Worm (Caenorhabditis elegans) whole organism, L4 larva: ENCODE results near the gene VF13D12L.3.

Source experiments
- D1046.2 ChIP-seq: fragments of 200-800 bp; sonication (Bioruptor generic); IDR thresholded peaks from 2 replicates; pipeline ENCODE4 v1.3.6; 2022; ENCODE audit warnings: missing genetic modification characterization, missing compliant biosample characterization
- F37D6.2 ChIP-seq: sonication (generic microtip); optimal IDR thresholded peaks from 2 replicates; lab custom pipeline; 2016; ENCODE audit warnings: mild to moderate bottlenecking, missing genetic modification characterization, missing compliant biosample characterization
- F49E8.2 ChIP-seq: sonication (generic microtip); optimal IDR thresholded peaks from 2 replicates; lab custom pipeline; 2016; ENCODE audit warnings: missing compliant biosample characterization, mild to moderate bottlenecking, missing genetic modification characterization, borderline replicate concordance
- R02D3.7 ChIP-seq: fragments of 150-350 bp; sonication (generic microtip); optimal IDR thresholded peaks from 3 replicates; lab custom pipeline; 2014; ENCODE audit warnings: missing biosample characterization, missing genetic modification characterization
- Y5F2A.4 ChIP-seq: fragments of 200-800 bp; sonication (Bioruptor generic); optimal IDR thresholded peaks from 2 replicates; lab custom pipeline; 2018; ENCODE audit warnings: mild to moderate bottlenecking, missing genetic modification characterization, missing compliant biosample characterization
- aha-1 ChIP-seq: fragments of 150-350 bp; peaks from one replicate; lab custom pipeline; 2014; ENCODE audit warnings: missing biosample characterization, missing genetic modification characterization
- aly-2 ChIP-seq: sonication (generic microtip); optimal IDR thresholded peaks from 2 replicates; lab custom pipeline; 2018; ENCODE audit warnings: missing biosample characterization, missing genetic modification characterization
- ceh-32 ChIP-seq: sonication (generic microtip); optimal IDR thresholded peaks from 2 replicates; lab custom pipeline; 2016; ENCODE audit warnings: mild to moderate bottlenecking, missing genetic modification characterization, missing compliant biosample characterization; ENCODE audit not compliant: poor library complexity
- ceh-82 ChIP-seq: sonication (generic microtip); optimal IDR thresholded peaks from 2 replicates; lab custom pipeline; 2017; ENCODE audit warnings: missing biosample characterization, missing genetic modification characterization
- ces-1 ChIP-seq: fragments of 150-350 bp; sonication (generic microtip); optimal IDR thresholded peaks from 4 replicates; lab custom pipeline; 2014; ENCODE audit warnings: missing biosample characterization, missing genetic modification reagents, missing genetic modification characterization
- cey-2 ChIP-seq: sonication (generic microtip); optimal IDR thresholded peaks from 3 replicates; lab custom pipeline; 2017; ENCODE audit warnings: missing genetic modification characterization, mild to moderate bottlenecking, missing compliant biosample characterization, antibody characterized with exemption, borderline replicate concordance; ENCODE audit not compliant: insufficient read depth
- ctbp-1 ChIP-seq: fragments of 200-800 bp; sonication (Bioruptor generic); IDR thresholded peaks from 2 replicates; pipeline ENCODE4 v1.3.6; 2022; ENCODE audit warnings: missing genetic modification reagents, missing genetic modification characterization, missing compliant biosample characterization
- daf-19 ChIP-seq: fragments of 200-800 bp; sonication (Bioruptor generic); conservative IDR thresholded peaks from 2 replicates; pipeline ENCODE4 v1.3.6; 2022; ENCODE audit warnings: missing genetic modification characterization, missing compliant biosample characterization
- daf-8 ChIP-seq: fragments of 200-800 bp; sonication (Bioruptor generic); IDR thresholded peaks from 2 replicates; pipeline ENCODE4 v1.3.6; 2022; ENCODE audit warnings: missing genetic modification characterization, missing compliant biosample characterization
- dmd-6 ChIP-seq: fragments of 200-800 bp; sonication (Bioruptor generic); IDR thresholded peaks from 2 replicates; pipeline ENCODE4 v1.3.6; 2022; ENCODE audit warnings: missing genetic modification reagents, missing genetic modification characterization, missing compliant biosample characterization
- dpl-1 ChIP-seq: fragments of 150-350 bp; optimal IDR thresholded peaks from 2 replicates; lab custom pipeline; 2014; ENCODE audit warnings: missing biosample characterization, missing genetic modification reagents, missing genetic modification characterization
- duxl-1 ChIP-seq: sonication (generic microtip); optimal IDR thresholded peaks from 2 replicates; lab custom pipeline; 2016; ENCODE audit warnings: mild to moderate bottlenecking, missing genetic modification characterization, moderate library complexity, missing compliant biosample characterization; ENCODE audit not compliant: poor library complexity
- dve-1 ChIP-seq: sonication (generic microtip); optimal IDR thresholded peaks from 2 replicates; lab custom pipeline; 2017; ENCODE audit warnings: antibody characterized with exemption, mild to moderate bottlenecking, missing genetic modification characterization, missing compliant biosample characterization; ENCODE audit not compliant: insufficient read depth
- egl-27 ChIP-seq: sonication (generic microtip); optimal IDR thresholded peaks from 3 replicates; lab custom pipeline; 2017; ENCODE audit warnings: missing biosample characterization, missing genetic modification reagents, missing genetic modification characterization
- egl-43 ChIP-seq: fragments of 200-800 bp; sonication (Bioruptor generic); IDR thresholded peaks from 2 replicates; pipeline ENCODE4 v1.3.6; 2022; ENCODE audit warnings: missing genetic modification reagents, missing genetic modification characterization, missing compliant biosample characterization
- gei-8 ChIP-seq: fragments of 200-800 bp; sonication (Bioruptor generic); optimal IDR thresholded peaks from 2 replicates; lab custom pipeline; 2018; ENCODE audit warnings: mild to moderate bottlenecking, missing genetic modification characterization, missing compliant biosample characterization
- hlh-11 ChIP-seq: fragments of 200-800 bp; sonication (Bioruptor generic); optimal IDR thresholded peaks from 2 replicates; lab custom pipeline; 2018; ENCODE audit warnings: mild to moderate bottlenecking, missing genetic modification characterization, missing compliant biosample characterization
- lim-7 ChIP-seq: fragments of 200-800 bp; sonication (Bioruptor generic); IDR thresholded peaks from 2 replicates; pipeline ENCODE4 v1.3.6; 2022; ENCODE audit warnings: missing genetic modification characterization, missing compliant biosample characterization
- lin-13 ChIP-seq: fragments of 150-350 bp; optimal IDR thresholded peaks from 2 replicates; lab custom pipeline; 2014; ENCODE audit warnings: missing biosample characterization, missing genetic modification reagents, missing genetic modification characterization
- lin-39 ChIP-seq: fragments of 150-350 bp; optimal IDR thresholded peaks from 2 replicates; lab custom pipeline; 2014; ENCODE audit warnings: missing biosample characterization, missing genetic modification reagents, missing genetic modification characterization
- lsy-2 ChIP-seq, 2 experiments: fragments of 150-350 bp in 1 of 2; sonication (generic microtip) in 1 of 2; optimal IDR thresholded peaks; 2 replicates each; lab custom pipeline; 2014 to 2017; ENCODE audit warnings: missing biosample characterization in 2 of 2, missing genetic modification characterization in 2 of 2
- mep-1 ChIP-seq: fragments of 150-350 bp; sonication (generic microtip); optimal IDR thresholded peaks from 3 replicates; lab custom pipeline; 2014; ENCODE audit warnings: missing biosample characterization, missing genetic modification characterization
- mes-2 ChIP-seq: sonication (generic microtip); optimal IDR thresholded peaks from 2 replicates; lab custom pipeline; 2016; ENCODE audit warnings: missing genotype, mild to moderate bottlenecking, missing genetic modification characterization, missing compliant biosample characterization; ENCODE audit not compliant: poor library complexity, severe bottlenecking
- mxl-3 ChIP-seq: fragments of 200-800 bp; sonication (Bioruptor generic); optimal IDR thresholded peaks from 2 replicates; lab custom pipeline; 2018; ENCODE audit warnings: mild to moderate bottlenecking, missing genetic modification characterization, missing compliant biosample characterization
- nhr-10 ChIP-seq: fragments of 150-350 bp; optimal IDR thresholded peaks from 2 replicates; lab custom pipeline; 2014; ENCODE audit warnings: missing biosample characterization, missing genetic modification characterization
- nhr-102 ChIP-seq: sonication (generic microtip); optimal IDR thresholded peaks from 2 replicates; lab custom pipeline; 2016; ENCODE audit warnings: mild to moderate bottlenecking, missing genetic modification characterization, moderate library complexity, missing compliant biosample characterization
- nhr-41 ChIP-seq: fragments of 200-800 bp; sonication (Bioruptor generic); IDR thresholded peaks from 2 replicates; pipeline ENCODE4 v1.3.6; 2022; ENCODE audit warnings: missing genetic modification reagents, missing genetic modification characterization, missing compliant biosample characterization
- nhr-42 ChIP-seq: fragments of 200-800 bp; sonication (Bioruptor generic); IDR thresholded peaks from 2 replicates; pipeline ENCODE4 v1.3.6; 2022; ENCODE audit warnings: missing genetic modification characterization, missing compliant biosample characterization
- nhr-48 ChIP-seq: sonication (generic microtip); optimal IDR thresholded peaks from 2 replicates; lab custom pipeline; 2016; ENCODE audit warnings: mild to moderate bottlenecking, missing genetic modification characterization, missing compliant biosample characterization
- pha-4 ChIP-seq, 2 experiments: fragments of 150-350 bp in 1 of 2; fragments of 200-800 bp in 1 of 2; sonication (Bioruptor generic) in 1 of 2; IDR thresholded peaks in 1 of 2; optimal IDR thresholded peaks in 1 of 2; 2 replicates each; pipeline versions ENCODE4 v1.3.6 to Lab custom; 2014 to 2022; ENCODE audit warnings: missing genetic modification characterization in 2 of 2, missing genetic modification reagents in 2 of 2, missing biosample characterization in 1 of 2, missing compliant biosample characterization in 1 of 2
- php-3 ChIP-seq: fragments of 200-800 bp; sonication (Bioruptor generic); IDR thresholded peaks from 2 replicates; pipeline ENCODE4 v1.3.6; 2022; ENCODE audit warnings: missing genetic modification reagents, missing genetic modification characterization, missing compliant biosample characterization
- pqm-1 ChIP-seq: sonication (generic microtip); optimal IDR thresholded peaks from 2 replicates; lab custom pipeline; 2017; ENCODE audit warnings: missing biosample characterization, missing genetic modification characterization
- rbr-2 ChIP-seq: sonication (generic microtip); optimal IDR thresholded peaks from 2 replicates; lab custom pipeline; 2016; ENCODE audit warnings: missing genotype, missing genetic modification characterization, missing compliant biosample characterization
- saeg-2 ChIP-seq: fragments of 200-800 bp; sonication (Bioruptor generic); IDR thresholded peaks from 2 replicates; pipeline ENCODE4 v1.3.6; 2022; ENCODE audit warnings: missing genetic modification reagents, missing genetic modification characterization, missing compliant biosample characterization
- set-16 ChIP-seq: fragments of 200-800 bp; sonication (Bioruptor generic); IDR thresholded peaks from 2 replicates; pipeline ENCODE4 v1.3.6; 2022; ENCODE audit warnings: missing genetic modification reagents, missing genetic modification characterization, missing compliant biosample characterization
- skn-1 ChIP-seq: fragments of 150-350 bp; optimal IDR thresholded peaks from 2 replicates; lab custom pipeline; 2014; ENCODE audit warnings: missing biosample characterization, missing genetic modification characterization
- unc-62 ChIP-seq, 3 experiments: fragments of 150-350 bp in 1 of 3; sonication (generic microtip); optimal IDR thresholded peaks in 2 of 3; peaks in 1 of 3; 1 replicate in 1 of 3; 2 replicates in 2 of 3; lab custom pipeline; 2014 to 2017; ENCODE audit warnings: missing biosample characterization in 3 of 3, missing genetic modification characterization in 3 of 3, missing genetic modification reagents in 3 of 3, missing genotype in 1 of 3
- vab-7 ChIP-seq: fragments of 200-800 bp; sonication (Bioruptor generic); IDR thresholded peaks from 2 replicates; pipeline ENCODE4 v1.3.6; 2022; ENCODE audit warnings: missing genetic modification reagents, missing genetic modification characterization, missing compliant biosample characterization
- ztf-11 ChIP-seq: fragments of 150-350 bp; optimal IDR thresholded peaks from 2 replicates; lab custom pipeline; 2014; ENCODE audit warnings: missing biosample characterization, missing genetic modification characterization

The VF13D12L.3 gene

DNA sequence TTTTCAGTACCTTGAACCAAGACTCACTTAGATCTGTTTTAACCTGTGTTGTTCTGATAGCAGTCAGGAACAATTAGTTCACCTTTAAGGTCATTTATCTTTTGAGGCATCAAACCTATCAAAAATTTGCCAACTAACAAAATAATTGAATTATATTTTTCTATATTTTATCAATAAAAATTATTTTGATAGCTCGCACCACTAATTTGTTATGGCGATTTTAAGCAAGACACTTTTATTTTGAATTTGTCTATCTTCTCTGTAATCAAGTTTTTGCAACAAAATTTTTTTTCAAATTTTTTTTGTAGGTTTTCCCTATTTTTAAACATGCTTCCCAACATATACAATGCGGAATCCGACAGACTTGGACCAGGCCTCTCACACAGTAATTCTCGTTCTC is 17.2 kb upstream of the VF13D12L.3 start, which contains the start of gene kel-1:
Gene kel-1, plus strand, starts transcription at position 301 of the 400 bp plus-strand sequence.
- TF ChIP-seq nhr-42 (GFP tag; lab: Robert Waterston, UW) (no peak), F49E8.2 (no peak), pqm-1 (tag; lab: Kevin White, UChicago) (no peak), egl-43 (no peak), mxl-3 (GFP tag; lab: Kevin White, UChicago) (no peak), hlh-11 (tag; lab: Kevin White, UChicago) (no peak), daf-8 (GFP tag; lab: Robert Waterston, UW) (no peak), nhr-10 (tag; lab: Kevin White, UChicago) (no peak), egl-27 (tag; lab: Kevin White, UChicago) (no peak), dpl-1 (GFP tag; lab: Kevin White, UChicago) (no peak), duxl-1 (no peak), saeg-2 (GFP tag; lab: Robert Waterston, UW) (no peak), skn-1 (tag; lab: Kevin White, UChicago) (no peak), lsy-2 (tag; optimal IDR thresholded peaks at IDR 0.05; lab: Kevin White, UChicago) (no peak), vab-7 (GFP tag; lab: Robert Waterston, UW) (no peak), F37D6.2 (tag; lab: Kevin White, UChicago) (no peak), lim-7 (GFP tag; lab: Robert Waterston, UW) (no peak)

DNA sequence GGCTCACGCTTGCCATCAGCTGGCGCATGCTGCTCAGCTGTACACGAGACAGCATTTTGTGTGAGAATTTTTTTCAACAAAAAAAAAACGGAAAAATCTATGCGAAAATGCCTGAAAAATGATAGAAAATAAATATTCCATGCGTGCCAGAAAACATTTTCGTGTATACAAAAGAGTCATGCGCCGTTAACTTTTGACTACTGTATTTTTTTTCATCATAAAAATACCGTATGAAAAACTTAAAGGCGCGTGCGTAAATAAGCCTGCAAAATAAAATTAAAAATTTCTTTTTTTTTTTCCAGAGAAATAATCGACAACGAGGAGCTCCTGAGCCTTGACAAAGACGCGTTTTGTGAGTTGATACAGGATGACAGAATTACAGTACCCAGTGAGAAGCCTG is 15.9 kb upstream of the VF13D12L.3 start:
- TF ChIP-seq nhr-10 (tag; lab: Kevin White, UChicago) (no peak), nhr-41 (no peak), Y5F2A.4 (GFP tag; lab: Kevin White, UChicago) (no peak), php-3 (GFP tag; lab: Robert Waterston, UW) (no peak), gei-8 (no peak), mxl-3 (GFP tag; lab: Kevin White, UChicago) (no peak), R02D3.7 (no peak), ces-1 (GFP tag; lab: Kevin White, UChicago) (no peak), daf-19 (GFP tag; lab: Robert Waterston, UW) (no peak), nhr-102 (no peak), lin-39 (tag; lab: Kevin White, UChicago) (no peak), pha-4 (GFP tag; IDR thresholded peaks at IDR 0.05; lab: Robert Waterston, UW) (no peak), pha-4 (tag; optimal IDR thresholded peaks at IDR 0.05; lab: Kevin White, UChicago) (no peak)

DNA sequence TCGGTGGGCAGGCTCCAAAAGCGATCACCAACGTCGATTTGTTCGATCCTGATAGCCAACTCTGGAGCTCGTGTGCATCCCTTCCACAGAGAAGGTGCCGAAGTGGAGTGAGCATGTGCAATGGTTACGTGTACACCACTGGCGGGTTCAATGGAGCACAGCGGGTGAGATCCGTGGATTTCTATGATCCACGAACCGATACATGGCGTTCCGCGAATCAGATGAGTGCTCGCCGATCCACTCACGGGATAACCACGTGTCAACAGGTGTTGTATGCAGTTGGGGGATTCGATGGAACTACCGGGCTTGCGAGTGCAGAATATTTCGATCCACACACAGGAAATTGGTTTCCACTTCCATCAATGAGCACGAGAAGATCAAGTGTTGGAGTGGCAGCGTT is 14.9 kb upstream of the VF13D12L.3 start:
- TF ChIP-seq ceh-82 (tag; lab: Kevin White, UChicago) (no peak), nhr-41 (no peak), unc-62 (GFP tag; optimal IDR thresholded peaks at IDR 0.05 in 1 of 2; lab: Kevin White, UChicago) (peak in 1 of 2 experiments; percentile 56), unc-62 (tag; optimal IDR thresholded peaks at IDR 0.05; lab: Kevin White, UChicago) (no peak), D1046.2 (GFP tag; lab: Robert Waterston, UW) (peak; percentile 81; the same call in 1 of the 2 replicates), set-16 (GFP tag; lab: Robert Waterston, UW) (peak; percentile 38), aly-2 (tag; lab: Kevin White, UChicago) (peak; percentile 48), ctbp-1 (GFP tag; lab: Robert Waterston, UW) (0 out of 2 replicates have a peak, but pooled peaks have one; percentile 16)

DNA sequence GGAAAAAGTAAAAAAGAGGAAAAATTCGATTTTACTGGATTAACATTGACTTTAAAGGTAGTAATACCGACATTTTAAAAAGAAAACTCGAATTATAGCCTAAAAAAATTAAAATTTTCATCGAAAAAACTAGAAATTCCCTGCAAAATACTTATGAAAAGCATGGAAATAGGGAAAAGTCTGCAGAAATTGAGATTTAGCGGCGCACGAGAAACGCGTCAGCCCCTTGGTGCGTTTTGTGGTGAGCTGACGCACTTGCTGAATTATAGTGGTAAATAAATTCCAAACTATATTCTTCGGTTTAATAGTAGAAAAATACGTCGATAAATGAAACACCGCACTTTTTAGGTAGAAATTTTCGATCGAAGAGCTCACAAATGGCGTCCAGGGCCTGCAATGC is 11.4 kb upstream of the VF13D12L.3 start:
- TF ChIP-seq lin-13 (GFP tag; lab: Kevin White, UChicago): peak; percentile 29
- no peak for TF ChIP-seq ceh-32 (tag; lab: Kevin White, UChicago)
- TF ChIP-seq ztf-11 (tag; lab: Kevin White, UChicago): no peak
- peak; percentile 43 for TF ChIP-seq dve-1 (tag; lab: Kevin White, UChicago)
- TF ChIP-seq hlh-11 (tag; lab: Kevin White, UChicago): peak; percentile 25
- TF ChIP-seq ceh-82 (tag; lab: Kevin White, UChicago): no peak
- TF ChIP-seq aha-1 (tag; lab: Kevin White, UChicago): peak; percentile 96
- TF ChIP-seq lsy-2 (tag; optimal IDR thresholded peaks at IDR 0.05; lab: Kevin White, UChicago): peak in 1 of 2 experiments; percentile 70
- TF ChIP-seq mes-2: peak; percentile 38
- peak in 1 of 2 experiments; percentile 42 for TF ChIP-seq unc-62 (GFP tag; optimal IDR thresholded peaks at IDR 0.05 in 1 of 2; lab: Kevin White, UChicago)
- TF ChIP-seq unc-62 (tag; optimal IDR thresholded peaks at IDR 0.05; lab: Kevin White, UChicago): no peak
- no peak for TF ChIP-seq cey-2
- TF ChIP-seq dpl-1 (GFP tag; lab: Kevin White, UChicago): peak; percentile 50
- no peak for TF ChIP-seq vab-7 (GFP tag; lab: Robert Waterston, UW)
- TF ChIP-seq nhr-48 (tag; lab: Kevin White, UChicago): no peak
- TF ChIP-seq lin-39 (tag; lab: Kevin White, UChicago): no peak
- peak; percentile 50 for TF ChIP-seq mep-1
- no peak for TF ChIP-seq dmd-6 (GFP tag; lab: Robert Waterston, UW)
- TF ChIP-seq rbr-2 (tag; lab: Kevin White, UChicago): peak; percentile 15
